Fruit fly (Drosophila melanogaster) Kc167 (cell line): Measurements from ENCODE around the gene CG7884.

ENCODE experiments used
- h ChIP-seq: fragments of >200 bp; optimal IDR thresholded peaks from 3 replicates; lab custom pipeline; 2018; ENCODE audit warnings: missing external identifiers
- insv ChIP-seq: fragments of >200 bp; optimal IDR thresholded peaks from 3 replicates; lab custom pipeline; 2018; ENCODE audit warnings: missing external identifiers

dm6 chrX:19247200-19248052 lies 27.0 kb downstream of the CG7884 start, which contains the start of gene CG7992:
- TF ChIP-seq h (lab: Kevin White, UChicago), result no peak
- no peak for TF ChIP-seq insv (lab: Kevin White, UChicago)
